Worm (Caenorhabditis elegans) whole organism, L2 larva: ENCODE data around the gene ifa-1.

Experiments used
- ZK546.5 ChIP-seq: sonication (generic microtip); optimal IDR thresholded peaks from 2 replicates; lab custom pipeline; 2017; ENCODE audit warnings: missing biosample characterization, missing genetic modification characterization
- alr-1 ChIP-seq: fragments of 150-350 bp; optimal IDR thresholded peaks from 2 replicates; lab custom pipeline; 2014; ENCODE audit warnings: missing biosample characterization, missing genetic modification characterization
- aly-2 ChIP-seq: fragments of 150-350 bp; optimal IDR thresholded peaks from 2 replicates; lab custom pipeline; 2014; ENCODE audit warnings: missing biosample characterization, missing genetic modification characterization
- ceh-16 ChIP-seq: fragments of 150-350 bp; optimal IDR thresholded peaks from 2 replicates; lab custom pipeline; 2014; ENCODE audit warnings: missing biosample characterization, missing genetic modification characterization
- ceh-82 ChIP-seq: fragments of 150-350 bp; optimal IDR thresholded peaks from 2 replicates; lab custom pipeline; 2014; ENCODE audit warnings: missing biosample characterization, missing genetic modification characterization
- crh-2 ChIP-seq: sonication (generic microtip); optimal IDR thresholded peaks from 2 replicates; lab custom pipeline; 2017; ENCODE audit warnings: missing biosample characterization, missing genetic modification characterization
- fos-1 ChIP-seq: fragments of 150-350 bp; optimal IDR thresholded peaks from 2 replicates; lab custom pipeline; 2014; ENCODE audit warnings: missing biosample characterization, missing genetic modification characterization
- lin-13 ChIP-seq: fragments of 150-350 bp; optimal IDR thresholded peaks from 2 replicates; lab custom pipeline; 2014; ENCODE audit warnings: missing biosample characterization, missing genetic modification reagents, missing genetic modification characterization
- nhr-10 ChIP-seq: sonication (generic microtip); optimal IDR thresholded peaks from 2 replicates; lab custom pipeline; 2017; ENCODE audit warnings: missing biosample characterization, missing genetic modification characterization
- nhr-21 ChIP-seq: fragments of 150-350 bp; optimal IDR thresholded peaks from 2 replicates; lab custom pipeline; 2014; ENCODE audit warnings: missing biosample characterization, missing genetic modification characterization
- peb-1 ChIP-seq: fragments of 150-350 bp; optimal IDR thresholded peaks from 2 replicates; lab custom pipeline; 2014; ENCODE audit warnings: missing biosample characterization, missing genetic modification characterization
- sma-9 ChIP-seq, 2 experiments: fragments of 150-350 bp in 1 of 2; sonication (generic microtip) in 1 of 2; optimal IDR thresholded peaks; 2 replicates each; lab custom pipeline; 2014 to 2016; ENCODE audit warnings: missing genetic modification characterization in 2 of 2, mild to moderate bottlenecking in 1 of 2, missing biosample characterization in 1 of 2, missing compliant biosample characterization in 1 of 2, missing genetic modification reagents in 1 of 2, moderate library complexity in 1 of 2
- unc-39 ChIP-seq: fragments of 150-350 bp; optimal IDR thresholded peaks from 2 replicates; lab custom pipeline; 2014; ENCODE audit warnings: missing biosample characterization, missing genetic modification characterization
- unc-55 ChIP-seq: fragments of 150-350 bp; sonication (generic microtip); optimal IDR thresholded peaks from 3 replicates; lab custom pipeline; 2014; ENCODE audit warnings: missing biosample characterization, missing genetic modification reagents, missing genetic modification characterization
- zag-1 ChIP-seq: fragments of 150-350 bp; optimal IDR thresholded peaks from 2 replicates; lab custom pipeline; 2014; ENCODE audit warnings: missing biosample characterization, missing genetic modification characterization

Gene ifa-1

DNA sequence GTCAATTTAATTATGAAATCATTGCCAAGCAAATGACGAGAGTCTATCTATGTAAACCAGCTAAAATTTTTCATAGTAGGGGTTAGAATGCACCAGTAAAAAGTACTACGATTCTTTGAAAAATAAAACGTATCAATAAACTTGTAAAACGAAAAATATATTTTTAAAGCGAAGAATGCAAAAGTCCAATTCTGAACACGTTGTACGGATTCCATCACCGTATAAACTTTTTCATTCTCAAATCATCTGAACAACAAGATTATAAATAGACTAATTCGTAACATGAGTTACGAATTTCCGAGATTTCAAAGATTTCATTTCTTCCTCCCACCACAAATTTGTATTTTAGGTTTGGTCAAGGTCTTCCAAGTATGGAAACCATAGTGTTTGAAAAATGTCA, 45.8 kb downstream of the ifa-1 start, which contains the start of gene nlp-57:
Gene nlp-57 (plus strand): TSS at position 301 of the 400 bp plus-strand sequence.
- TF ChIP-seq lin-13 (no peak), aly-2 (tag; lab: Kevin White, UChicago) (no peak), nhr-21 (no peak)
- TF ChIP-seq, all 48 proteins: peak for 0

DNA sequence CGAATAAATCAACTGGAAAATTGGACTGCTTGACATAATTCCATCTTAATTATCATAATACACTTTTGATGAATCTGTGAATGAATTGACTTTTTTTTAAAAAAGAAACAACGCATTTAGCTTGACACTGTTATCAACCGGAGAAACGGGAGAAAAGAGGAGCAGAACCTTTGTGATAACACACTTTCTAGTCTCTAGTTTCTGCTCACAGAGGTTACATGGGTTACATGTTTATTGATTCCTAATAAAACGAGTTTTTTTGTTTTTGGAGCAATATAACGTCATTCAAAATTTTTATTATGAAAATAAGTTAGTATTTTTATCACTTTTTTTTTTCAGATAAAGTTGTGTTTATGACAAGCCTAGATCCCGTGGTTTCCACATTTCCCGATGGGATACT, 47.0 kb downstream of the ifa-1 start, which contains the start of gene hizr-1:
Gene hizr-1 (plus strand): TSS at position 340 of the 400 bp plus-strand sequence.
- no peak for TF ChIP-seq lin-13
- TF ChIP-seq fos-1 (tag; lab: Kevin White, UChicago), result peak; percentile 43

DNA sequence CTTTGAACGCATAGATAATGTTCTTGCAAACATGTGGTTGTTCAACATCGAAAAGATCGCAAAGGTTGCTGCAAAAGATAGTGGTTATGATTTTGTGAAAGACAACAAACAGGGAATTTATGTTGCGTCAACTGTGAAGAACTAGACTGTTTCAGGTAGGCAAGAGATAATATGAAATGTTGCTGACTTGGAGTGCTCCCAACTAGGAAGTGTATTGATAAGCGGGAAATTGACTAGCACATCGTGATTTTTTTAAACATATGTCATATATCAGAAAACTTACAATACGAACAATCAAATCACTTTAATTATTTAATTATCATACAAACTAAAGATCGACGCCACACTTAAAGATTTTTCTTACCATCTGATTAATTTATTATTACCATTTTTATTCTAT, 52.2 kb downstream of the ifa-1 start:
- TF ChIP-seq fos-1 (tag; lab: Kevin White, UChicago), result peak; percentile 17
- TF ChIP-seq peb-1 (tag; lab: Kevin White, UChicago), result no peak

DNA sequence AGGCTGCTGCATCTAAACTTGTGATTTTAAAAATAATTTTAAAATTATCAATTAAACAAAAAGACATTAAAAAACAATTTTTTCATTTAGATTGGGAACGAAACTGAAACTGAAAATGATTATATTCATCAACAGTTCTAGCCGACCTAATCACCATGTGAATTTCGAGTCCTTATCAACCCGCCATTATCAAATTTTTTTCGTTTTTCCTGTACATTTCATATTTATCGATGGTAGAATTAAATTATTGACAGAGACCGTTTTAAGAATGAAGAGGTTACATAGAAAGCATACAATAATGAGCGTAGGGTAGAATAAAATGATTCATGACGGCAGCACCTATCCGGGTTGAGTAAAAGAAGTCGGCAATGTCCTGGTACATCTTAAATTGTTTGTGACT, 53.3 kb downstream of the ifa-1 start, which contains the start of gene asm-2:
Gene asm-2 (minus strand): TSS at position 12 of the 400 bp plus-strand sequence.
- TF ChIP-seq sma-9 (GFP tag; optimal IDR thresholded peaks at IDR 0.05; lab: Kevin White, UChicago) (peak; percentile 38), sma-9 (tag; optimal IDR thresholded peaks at IDR 0.05; lab: Kevin White, UChicago) (no peak), fos-1 (tag; lab: Kevin White, UChicago) (peak; percentile 81), unc-55 (GFP tag; lab: Kevin White, UChicago) (no peak), ceh-16 (tag; lab: Kevin White, UChicago) (no peak), unc-39 (no peak), peb-1 (tag; lab: Kevin White, UChicago) (no peak), crh-2 (tag; lab: Kevin White, UChicago) (no peak), ZK546.5 (tag; lab: Kevin White, UChicago) (no peak), alr-1 (tag; lab: Kevin White, UChicago) (no peak), zag-1 (tag; lab: Kevin White, UChicago) (no peak), ceh-82 (tag; lab: Kevin White, UChicago) (no peak), nhr-10 (tag; lab: Kevin White, UChicago) (no peak)
